Fruit fly (Drosophila melanogaster): ENCODE data around the gene CG43924.

Gene CG43924

DNA sequence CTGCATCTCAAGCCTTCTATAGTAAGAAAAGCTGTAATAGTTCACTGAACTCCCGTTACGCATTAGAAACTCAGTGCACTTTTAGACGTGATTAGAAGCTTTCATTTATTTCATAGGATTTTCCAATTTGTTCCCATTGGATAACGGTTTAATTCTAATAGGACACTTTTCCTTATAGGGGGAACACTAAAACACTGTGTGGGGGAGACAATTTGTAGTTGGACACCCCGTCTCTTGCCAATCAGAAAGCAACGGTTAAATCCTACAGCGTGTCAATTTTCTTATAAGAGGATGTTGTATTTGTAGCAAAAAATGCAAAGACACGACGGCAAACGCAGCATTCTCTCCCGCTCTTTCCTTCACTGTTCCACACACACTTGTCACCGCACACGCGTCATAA is 35.1 kb upstream of the CG43924 start:
- TF ChIP-seq zen (tag; optimal IDR thresholded peaks at IDR 0.05) = peak; percentile 12
- TF ChIP-seq wor (GFP tag; IDR thresholded peaks at IDR 0.05) = no peak
- peak; percentile 96 for TF ChIP-seq Elba2 (GFP tag; optimal IDR thresholded peaks at IDR 0.05)
- peak; percentile 77 to 98 for TF ChIP-seq insv (GFP tag; optimal IDR thresholded peaks at IDR 0.05)
- 0 out of 2 replicates have a peak, but pooled peaks have one; percentile 7 for TF ChIP-seq hbn (GFP tag; IDR thresholded peaks at IDR 0.05; ENCODE audit: partially characterized antibody)

- peak; percentile 78 for TF ChIP-seq Deaf1 (tag; optimal IDR thresholded peaks at IDR 0.05)
- peak; percentile 51 for TF ChIP-seq Nf-YB (GFP tag; optimal IDR thresholded peaks at IDR 0.05)
- TF ChIP-seq NFAT (GFP tag; IDR thresholded peaks at IDR 0.05) = no peak
- peak; percentile 34 for TF ChIP-seq kah (GFP tag; optimal IDR thresholded peaks at IDR 0.05)
- peak; percentile 66 for TF ChIP-seq cg (GFP tag; optimal IDR thresholded peaks at IDR 0.05)
- TF ChIP-seq sd (tag; optimal IDR thresholded peaks at IDR 0.05) = peak; percentile 37
- 0 out of 2 replicates have a peak, but pooled peaks have one; percentile 13 for TF ChIP-seq bbx (GFP tag; IDR thresholded peaks at IDR 0.05; ENCODE audit: partially characterized antibody)
- TF ChIP-seq chinmo (GFP tag; IDR thresholded peaks at IDR 0.05; ENCODE audit: partially characterized antibody) = no peak
- no peak for TF ChIP-seq bab2 (GFP tag; optimal IDR thresholded peaks at IDR 0.05)
- TF ChIP-seq tap (tag; optimal IDR thresholded peaks at IDR 0.05) = no peak
- TF ChIP-seq CG7786 (GFP tag; optimal IDR thresholded peaks at IDR 0.05) = no peak
- peak; percentile 39 for TF ChIP-seq corto (GFP tag; optimal IDR thresholded peaks at IDR 0.05)
- peak; percentile 48 for TF ChIP-seq CG12155 (GFP tag; optimal IDR thresholded peaks at IDR 0.05)
- peak; percentile 49 for TF ChIP-seq crol (GFP tag; IDR thresholded peaks at IDR 0.05)
- TF ChIP-seq CG4360 (GFP tag; IDR thresholded peaks at IDR 0.05) = peak; percentile 73
- no peak for TF ChIP-seq sima (GFP tag; optimal IDR thresholded peaks at IDR 0.05)
- no peak for TF ChIP-seq CG32772 (GFP tag; IDR thresholded peaks at IDR 0.05)
- peak; percentile 71 for TF ChIP-seq psq (GFP tag; optimal IDR thresholded peaks at IDR 0.05)
- TF ChIP-seq CG2678 (tag; optimal IDR thresholded peaks at IDR 0.05) = no peak
- TF ChIP-seq kni (GFP tag; optimal IDR thresholded peaks at IDR 0.05) = peak; percentile 65
- TF ChIP-seq HHEX (GFP tag; optimal IDR thresholded peaks at IDR 0.05) = no peak
- peak; percentile 9; the same call in 1 of the 2 replicates for TF ChIP-seq CG13287 (GFP tag; IDR thresholded peaks at IDR 0.05; ENCODE audit: partially characterized antibody)
- TF ChIP-seq pros (GFP tag; optimal IDR thresholded peaks at IDR 0.05) = peak; percentile 38
- peak; percentile 1 for TF ChIP-seq Dp (GFP tag; optimal IDR thresholded peaks at IDR 0.05)
- TF ChIP-seq run (tag; optimal IDR thresholded peaks at IDR 0.05) = no peak
- peak; percentile 19; the same call in 1 of the 3 replicates for TF ChIP-seq CG6791 (GFP tag; IDR thresholded peaks at IDR 0.05; ENCODE audit: partially characterized antibody)
- peak; percentile 9 for TF ChIP-seq gsb-n (tag; optimal IDR thresholded peaks at IDR 0.05)
- TF ChIP-seq Trl (optimal IDR thresholded peaks at IDR 0.05) = peak; percentile 82 to 91
- no peak for TF ChIP-seq Trl (GFP tag; optimal IDR thresholded peaks at IDR 0.05)
- no peak for TF ChIP-seq CG3065 (GFP tag; optimal IDR thresholded peaks at IDR 0.05)
- TF ChIP-seq CG6765 (GFP tag; optimal IDR thresholded peaks at IDR 0.05) = no peak
- no peak for TF ChIP-seq Ets65A (GFP tag)
- 0 out of 2 replicates have a peak, but pooled peaks have one; percentile 13 for TF ChIP-seq Bgb (GFP tag; IDR thresholded peaks at IDR 0.05; ENCODE audit: partially characterized antibody)
- TF ChIP-seq lbe (GFP tag; optimal IDR thresholded peaks at IDR 0.05) = peak; percentile 44
- no peak for TF ChIP-seq CG12744 (GFP tag; optimal IDR thresholded peaks at IDR 0.05)
- TF ChIP-seq ssp (GFP tag; IDR thresholded peaks at IDR 0.05) = no peak
- TF ChIP-seq hbn (GFP tag; IDR thresholded peaks at IDR 0.05; ENCODE audit: partially characterized antibody) = 0 out of 2 replicates have a peak, but pooled peaks have one; percentile 23
- peak; percentile 20 for TF ChIP-seq yki (optimal IDR thresholded peaks at IDR 0.05)
- TF ChIP-seq CG3163 (GFP tag; optimal IDR thresholded peaks at IDR 0.05) = peak; percentile 94
- peak; percentile 90 for TF ChIP-seq D19A (tag; optimal IDR thresholded peaks at IDR 0.05)
- no peak for TF ChIP-seq CG32532 (GFP tag; IDR thresholded peaks at IDR 0.05)
Measured at dm6 chr2L:15745036-15745854, 34.3 kb upstream of the CG43924 start.

All from whole organism, embryonic.